Worm (Caenorhabditis elegans): Measurements from ENCODE around the gene col-12.

col-12 gene

DNA sequence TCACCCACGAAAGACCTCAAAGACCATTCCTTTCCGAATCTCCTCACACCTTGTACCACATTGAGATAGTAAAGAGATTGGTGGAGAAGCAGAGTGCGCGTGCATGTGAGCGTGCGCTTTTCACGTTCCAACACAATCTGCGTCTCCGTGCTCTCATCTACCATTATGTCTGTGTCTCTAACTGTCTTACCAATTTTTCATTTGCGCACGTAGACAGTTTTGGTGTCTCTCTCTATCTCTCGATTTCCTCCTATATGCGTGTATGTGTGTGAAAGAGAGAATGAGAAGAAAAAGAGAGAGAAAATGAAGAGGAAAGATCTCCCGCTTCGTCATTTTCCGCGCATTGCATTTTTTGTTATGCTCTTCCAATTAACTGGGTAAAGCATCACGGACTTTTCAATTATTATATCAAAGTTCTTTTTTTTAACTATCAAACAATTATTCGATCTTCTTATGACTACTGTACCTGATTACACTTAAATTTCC lies 41.7 kb upstream of the col-12 start (continued):
- TF ChIP-seq sdz-38 (tag; optimal IDR thresholded peaks at IDR 0.05), result no peak
- TF ChIP-seq C06A6.2 (GFP tag; conservative IDR thresholded peaks at IDR 0.05), result peak; percentile 79
- no peak for TF ChIP-seq snpc-3.4 (tag; optimal IDR thresholded peaks at IDR 0.05)
- no peak for TF ChIP-seq aptf-3 (GFP tag; IDR thresholded peaks at IDR 0.05)
- TF ChIP-seq ztf-6 (GFP tag; IDR thresholded peaks at IDR 0.05), result no peak
- TF ChIP-seq snpc-1.3 (tag; optimal IDR thresholded peaks at IDR 0.05; ENCODE audit: insufficient read depth), result no peak
- no peak for TF ChIP-seq let-607 (tag; optimal IDR thresholded peaks at IDR 0.05)
- no peak for TF ChIP-seq snpc-4 (GFP tag; optimal IDR thresholded peaks at IDR 0.05)
- peak; percentile 25 to 67 (median 38) for TF ChIP-seq snpc-4 (tag; optimal IDR thresholded peaks at IDR 0.05)
- TF ChIP-seq B0019.2 (GFP tag; conservative IDR thresholded peaks at IDR 0.05), result no peak
- TF ChIP-seq F10E7.11 (tag; optimal IDR thresholded peaks at IDR 0.05), result no peak
- TF ChIP-seq ztf-22 (GFP tag; optimal IDR thresholded peaks at IDR 0.05), result no peak
- no peak for TF ChIP-seq bed-2 (GFP tag; IDR thresholded peaks at IDR 0.05)
- no peak for TF ChIP-seq attf-3 (GFP tag; conservative IDR thresholded peaks at IDR 0.05)
- no peak for TF ChIP-seq ceh-58 (GFP tag; IDR thresholded peaks at IDR 0.05)
- peak; percentile 38 for TF ChIP-seq ztf-26 (tag; optimal IDR thresholded peaks at IDR 0.05)
- no peak for TF ChIP-seq lsl-1 (GFP tag; optimal IDR thresholded peaks at IDR 0.05)
- no peak for TF ChIP-seq egrh-3 (GFP tag; IDR thresholded peaks at IDR 0.05)
- no peak for TF ChIP-seq hrde-1 (tag; optimal IDR thresholded peaks at IDR 0.05; ENCODE audit: borderline replicate concordance)
- TF ChIP-seq dox-1 (GFP tag; IDR thresholded peaks at IDR 0.05), result peak; percentile 78; the same call in 1 of the 2 replicates
- TF ChIP-seq pha-4 (tag; optimal IDR thresholded peaks at IDR 0.05), result peak; percentile 35
- TF ChIP-seq ceh-100 (GFP tag; IDR thresholded peaks at IDR 0.05), result no peak
- 0 out of 2 replicates have a peak, but pooled peaks have one; percentile 39 for TF ChIP-seq Y67H2A.10 (GFP tag; conservative IDR thresholded peaks at IDR 0.05)
- TF ChIP-seq Y53F4B.3 (GFP tag; IDR thresholded peaks at IDR 0.05), result no peak
- TF ChIP-seq ztf-25 (GFP tag; IDR thresholded peaks at IDR 0.05), result no peak
- TF ChIP-seq ceh-40 (GFP tag; IDR thresholded peaks at IDR 0.05), result no peak
- peak; percentile 81 for TF ChIP-seq chd-7 (tag; optimal IDR thresholded peaks at IDR 0.05)
- no peak for TF ChIP-seq ets-4 (GFP tag; optimal IDR thresholded peaks at IDR 0.05)
- TF ChIP-seq gei-17 (GFP tag; optimal IDR thresholded peaks at IDR 0.05), result peak; percentile 7
- no peak for TF ChIP-seq Y79H2A.3 (GFP tag; conservative IDR thresholded peaks at IDR 0.05)
- TF ChIP-seq rpc-1 (optimal IDR thresholded peaks at IDR 0.05), result no peak
- no peak for TF ChIP-seq rpc-1 (tag; optimal IDR thresholded peaks at IDR 0.05)
- TF ChIP-seq ZK185.1 (tag; optimal IDR thresholded peaks at IDR 0.05; ENCODE audit: poor library complexity, severe bottlenecking), result peak; percentile 83
- no peak for TF ChIP-seq F33H1.4 (GFP tag; IDR thresholded peaks at IDR 0.05)
- no peak for TF ChIP-seq hsf-1 (GFP tag; IDR thresholded peaks at IDR 0.05)
- TF ChIP-seq ceh-27 (GFP tag; optimal IDR thresholded peaks at IDR 0.05), result peak; percentile 94
- no peak for TF ChIP-seq him-1 (tag; optimal IDR thresholded peaks at IDR 0.05)
- no peak for TF ChIP-seq nhr-179 (tag; optimal IDR thresholded peaks at IDR 0.05)
- TF ChIP-seq K12H6.12 (tag; optimal IDR thresholded peaks at IDR 0.05), result peak; percentile 90
- TF ChIP-seq F57C9.4 (tag; optimal IDR thresholded peaks at IDR 0.05), result no peak
- TF ChIP-seq tbp1 (GFP tag; optimal IDR thresholded peaks at IDR 0.05), result peak; percentile 59
- no peak for TF ChIP-seq cebp-2 (GFP tag; IDR thresholded peaks at IDR 0.05)
- no peak for TF ChIP-seq ama-1 (optimal IDR thresholded peaks at IDR 0.05)
- no peak for TF ChIP-seq ama-1 (GFP tag; optimal IDR thresholded peaks at IDR 0.05)
- peak; percentile 89 for TF ChIP-seq attf-5 (GFP tag; optimal IDR thresholded peaks at IDR 0.05)
- TF ChIP-seq hmg-1.2 (GFP tag; IDR thresholded peaks at IDR 0.05), result peak; percentile 85
- TF ChIP-seq nfya-2 (GFP tag; IDR thresholded peaks at IDR 0.05), result no peak
- TF ChIP-seq F23B12.7 (tag; optimal IDR thresholded peaks at IDR 0.05; ENCODE audit: insufficient read depth), result no peak
- TF ChIP-seq sptf-2 (GFP tag; optimal IDR thresholded peaks at IDR 0.05), result no peak

Data from whole organism, young adult.